Fruit fly (Drosophila melanogaster) whole organism, embryonic: ENCODE measurements around the gene CG5079.

Experiments used
- B-H1 ChIP-seq: fragments of 200-800 bp; sonication (Bioruptor generic); IDR thresholded peaks from 3 replicates; pipeline ENCODE4 v1.3.6; 2022; ENCODE audit warnings: missing biosample characterization, missing genetic modification characterization
- BEAF-32 ChIP-seq: fragments of 200-800 bp; sonication (Bioruptor generic); optimal IDR thresholded peaks from 3 replicates; lab custom pipeline; 2017; ENCODE audit warnings: missing biosample characterization, missing genetic modification characterization, mild to moderate bottlenecking, moderate library complexity, missing genetic modification reagents
- CG10366 ChIP-seq: fragments of 200-800 bp; sonication (Bioruptor generic); IDR thresholded peaks from 2 replicates; pipeline ENCODE4 v1.3.6; 2022; ENCODE audit warnings: missing biosample characterization, missing genetic modification characterization
- CG10979 ChIP-seq: fragments of 200-800 bp; sonication (Bioruptor generic); optimal IDR thresholded peaks from 2 replicates; lab custom pipeline; 2018; ENCODE audit warnings: missing biosample characterization, mild to moderate bottlenecking, missing genetic modification characterization, moderate library complexity
- CG11456 ChIP-seq: fragments of 200-800 bp; sonication (Bioruptor generic); IDR thresholded peaks from 3 replicates; pipeline ENCODE4 v1.3.6; 2022; ENCODE audit warnings: missing biosample characterization, missing genetic modification characterization
- CG12104 ChIP-seq: fragments of 200-800 bp; sonication (Bioruptor generic); optimal IDR thresholded peaks from 3 replicates; lab custom pipeline; 2016; ENCODE audit warnings: missing biosample characterization, missing genetic modification characterization
- CG12236 ChIP-seq: fragments of 200-800 bp; sonication (Bioruptor generic); optimal IDR thresholded peaks from 2 replicates; lab custom pipeline; 2016; ENCODE audit warnings: missing biosample characterization, missing genetic modification characterization
- CG12391 ChIP-seq: fragments of 200-800 bp; sonication (Bioruptor generic); optimal IDR thresholded peaks from 3 replicates; lab custom pipeline; 2018; ENCODE audit warnings: missing biosample characterization, mild to moderate bottlenecking, missing genetic modification characterization, moderate library complexity
- CG14965 ChIP-seq: fragments of 200-800 bp; sonication (Bioruptor generic); optimal IDR thresholded peaks from 2 replicates; lab custom pipeline; 2016; ENCODE audit warnings: missing biosample characterization, missing genetic modification characterization, borderline replicate concordance
- CG16813 ChIP-seq: fragments of 200-800 bp; sonication (Bioruptor generic); IDR thresholded peaks from 3 replicates; pipeline ENCODE4 v1.3.6; 2022; ENCODE audit warnings: missing biosample characterization, missing genetic modification characterization; ENCODE audit not compliant: partially characterized antibody
- CG17361 ChIP-seq: fragments of 200-800 bp; sonication (Bioruptor generic); IDR thresholded peaks from 3 replicates; pipeline ENCODE4 v1.3.6; 2022; ENCODE audit warnings: missing biosample characterization, missing genetic modification characterization
- CG18476 ChIP-seq: fragments of 200-800 bp; sonication (Bioruptor generic); optimal IDR thresholded peaks from 2 replicates; lab custom pipeline; 2016; ENCODE audit warnings: missing biosample characterization, mild to moderate bottlenecking, missing genetic modification characterization
- CG2202 ChIP-seq: fragments of 200-800 bp; sonication (Bioruptor generic); optimal IDR thresholded peaks from 2 replicates; lab custom pipeline; 2018; ENCODE audit warnings: missing biosample characterization, mild to moderate bottlenecking, missing genetic modification characterization
- CG3065 ChIP-seq: fragments of 200-800 bp; sonication (Bioruptor generic); optimal IDR thresholded peaks from 2 replicates; lab custom pipeline; 2016; ENCODE audit warnings: missing biosample characterization, missing genetic modification characterization
- CG34422 ChIP-seq: fragments of 200-800 bp; sonication (Bioruptor generic); IDR thresholded peaks from 3 replicates; pipeline ENCODE4 v1.3.6; 2022; ENCODE audit warnings: missing biosample characterization, missing genetic modification characterization
- CG4404 ChIP-seq: fragments of 200-800 bp; sonication (Bioruptor generic); IDR thresholded peaks from 2 replicates; pipeline ENCODE4 v1.3.6; 2022; ENCODE audit warnings: missing biosample characterization, missing genetic modification characterization
- CG4730 ChIP-seq: fragments of 200-800 bp; sonication (Bioruptor generic); IDR thresholded peaks from 2 replicates; pipeline ENCODE4 v1.3.6; 2022; ENCODE audit warnings: missing biosample characterization, missing genetic modification characterization
- CG6654 ChIP-seq: fragments of 200-800 bp; sonication (Bioruptor generic); optimal IDR thresholded peaks from 2 replicates; lab custom pipeline; 2017; ENCODE audit warnings: missing biosample characterization, mild to moderate bottlenecking, missing genetic modification characterization
- CG8359 ChIP-seq: fragments of 200-800 bp; sonication (Bioruptor generic); optimal IDR thresholded peaks from 2 replicates; lab custom pipeline; 2017; ENCODE audit warnings: missing biosample characterization, mild to moderate bottlenecking, missing genetic modification characterization, borderline replicate concordance
- CG8478 ChIP-seq: fragments of >200 bp; optimal IDR thresholded peaks from 2 replicates; lab custom pipeline; 2018
- CHES-1-like ChIP-seq: fragments of 200-800 bp; sonication (Bioruptor generic); optimal IDR thresholded peaks from 2 replicates; lab custom pipeline; 2016; ENCODE audit warnings: missing biosample characterization, missing genetic modification characterization
- D ChIP-seq, 2 experiments: fragments of 200-800 bp in 1 of 2; fragments of >200 bp in 1 of 2; sonication (Bioruptor generic) in 1 of 2; optimal IDR thresholded peaks; 2 replicates in 1 of 2; 3 replicates in 1 of 2; lab custom pipeline; 2017; ENCODE audit warnings: mild to moderate bottlenecking in 1 of 2, missing biosample characterization in 1 of 2, missing genetic modification characterization in 1 of 2, missing genetic modification reagents in 1 of 2
- Deaf1 ChIP-seq: fragments of 200-800 bp; optimal IDR thresholded peaks from 3 replicates; lab custom pipeline; 2019; ENCODE audit warnings: missing biosample characterization, mild to moderate bottlenecking, missing genetic modification characterization, moderate library complexity
- Dip3 ChIP-seq: fragments of 200-800 bp; sonication (Bioruptor generic); optimal IDR thresholded peaks from 3 replicates; lab custom pipeline; 2016; ENCODE audit warnings: missing biosample characterization, missing genetic modification characterization
- Doc3 ChIP-seq: fragments of 200-800 bp; sonication (Bioruptor generic); IDR thresholded peaks from 3 replicates; pipeline ENCODE4 v1.3.6; 2022; ENCODE audit warnings: missing biosample characterization, missing genetic modification characterization; ENCODE audit not compliant: partially characterized antibody
- Dp ChIP-seq: fragments of 200-800 bp; sonication (Bioruptor generic); optimal IDR thresholded peaks from 2 replicates; lab custom pipeline; 2018; ENCODE audit warnings: missing biosample characterization, mild to moderate bottlenecking, missing genetic modification characterization, moderate library complexity
- E2f2 ChIP-seq: fragments of 200-800 bp; sonication (Bioruptor generic); IDR thresholded peaks from 2 replicates; pipeline ENCODE4 v1.3.6; 2022; ENCODE audit warnings: missing biosample characterization, missing genetic modification characterization
- Jarid2 ChIP-seq: fragments of 200-800 bp; sonication (Bioruptor generic); optimal IDR thresholded peaks from 3 replicates; lab custom pipeline; 2017; ENCODE audit warnings: mild to moderate bottlenecking, missing biosample characterization, missing genetic modification reagents, missing genetic modification characterization
- Lhr ChIP-seq: fragments of 200-800 bp; sonication (Bioruptor generic); optimal IDR thresholded peaks from 3 replicates; lab custom pipeline; 2017; ENCODE audit warnings: mild to moderate bottlenecking, missing biosample characterization, missing genetic modification reagents, missing genetic modification characterization
- MBD-R2 ChIP-seq: fragments of 200-800 bp; sonication (Bioruptor generic); IDR thresholded peaks from 2 replicates; pipeline ENCODE4 v1.3.6; 2022; ENCODE audit warnings: missing biosample characterization, missing genetic modification characterization
- Nf-YC ChIP-seq: fragments of 200-800 bp; optimal IDR thresholded peaks from 3 replicates; lab custom pipeline; 2019; ENCODE audit warnings: missing biosample characterization, mild to moderate bottlenecking, missing genetic modification characterization, moderate library complexity
- Oli ChIP-seq: fragments of 200-800 bp; sonication (Bioruptor generic); optimal IDR thresholded peaks from 2 replicates; lab custom pipeline; 2018; ENCODE audit warnings: missing biosample characterization, mild to moderate bottlenecking, missing genetic modification characterization, moderate library complexity
- Sox100B ChIP-seq: fragments of 200-800 bp; sonication (Bioruptor generic); optimal IDR thresholded peaks from 3 replicates; lab custom pipeline; 2018; ENCODE audit warnings: missing biosample characterization, mild to moderate bottlenecking, missing genetic modification characterization
- Spps ChIP-seq: fragments of 200-800 bp; sonication (Bioruptor generic); optimal IDR thresholded peaks from 2 replicates; lab custom pipeline; 2018; ENCODE audit warnings: missing biosample characterization, mild to moderate bottlenecking, missing genetic modification characterization
- Usf ChIP-seq: fragments of 200-800 bp; sonication (Bioruptor generic); optimal IDR thresholded peaks from 2 replicates; lab custom pipeline; 2017; ENCODE audit warnings: missing genotype, missing biosample characterization, missing genetic modification characterization
- aop ChIP-seq: fragments of 200-800 bp; sonication (Bioruptor generic); IDR thresholded peaks from 2 replicates; pipeline ENCODE4 v1.3.6; 2022; ENCODE audit warnings: missing biosample characterization, missing genetic modification characterization
- da ChIP-seq: fragments of 200-800 bp; sonication (Bioruptor generic); optimal IDR thresholded peaks from 2 replicates; lab custom pipeline; 2016; ENCODE audit warnings: missing biosample characterization, missing genetic modification characterization
- ems ChIP-seq: fragments of 200-800 bp; sonication (Bioruptor generic); optimal IDR thresholded peaks from 3 replicates; lab custom pipeline; 2016; ENCODE audit warnings: missing biosample characterization, missing genetic modification characterization
- eyg ChIP-seq: fragments of 200-800 bp; sonication (Bioruptor generic); optimal IDR thresholded peaks from 3 replicates; lab custom pipeline; 2016; ENCODE audit warnings: missing biosample characterization, missing genetic modification characterization
- fd96Cb ChIP-seq: fragments of 200-800 bp; sonication (Bioruptor generic); optimal IDR thresholded peaks from 2 replicates; lab custom pipeline; 2018; ENCODE audit warnings: missing biosample characterization, mild to moderate bottlenecking, missing genetic modification characterization, moderate library complexity
- fu2 ChIP-seq: fragments of 200-800 bp; sonication (Bioruptor generic); optimal IDR thresholded peaks from 2 replicates; lab custom pipeline; 2016; ENCODE audit warnings: missing biosample characterization, missing genetic modification characterization
- jigr1 ChIP-seq: fragments of 200-800 bp; sonication (Bioruptor generic); IDR thresholded peaks from 3 replicates; pipeline ENCODE4 v1.3.6; 2022; ENCODE audit warnings: missing biosample characterization, missing genetic modification characterization
- kah ChIP-seq: fragments of 200-800 bp; sonication (Bioruptor generic); optimal IDR thresholded peaks from 2 replicates; lab custom pipeline; 2018; ENCODE audit warnings: missing biosample characterization, mild to moderate bottlenecking, missing genetic modification characterization
- run ChIP-seq: fragments of 200-800 bp; sonication (Bioruptor generic); optimal IDR thresholded peaks from 3 replicates; lab custom pipeline; 2018; ENCODE audit warnings: missing biosample characterization, mild to moderate bottlenecking, missing genetic modification characterization
- sens-2 ChIP-seq: fragments of 200-800 bp; sonication (Bioruptor generic); IDR thresholded peaks from 2 replicates; pipeline ENCODE4 v1.3.6; 2022; ENCODE audit warnings: missing biosample characterization, missing genetic modification characterization
- slbo ChIP-seq: fragments of 200-800 bp; sonication (Bioruptor generic); IDR thresholded peaks from 2 replicates; pipeline ENCODE4 v1.3.6; 2022; ENCODE audit warnings: missing biosample characterization, missing genetic modification characterization
- so ChIP-seq: fragments of 200-800 bp; sonication (Bioruptor generic); IDR thresholded peaks from 3 replicates; pipeline ENCODE4 v1.3.6; 2022; ENCODE audit warnings: missing biosample characterization, missing genetic modification characterization
- trh ChIP-seq: fragments of 200-800 bp; sonication (Bioruptor generic); optimal IDR thresholded peaks from 2 replicates; lab custom pipeline; 2016; ENCODE audit warnings: missing biosample characterization, missing genetic modification characterization
- z ChIP-seq: fragments of 200-800 bp; sonication (Bioruptor generic); IDR thresholded peaks from 3 replicates; pipeline ENCODE4 v1.3.6; 2022; ENCODE audit warnings: missing biosample characterization, missing genetic modification characterization

CG5079 gene

DNA sequence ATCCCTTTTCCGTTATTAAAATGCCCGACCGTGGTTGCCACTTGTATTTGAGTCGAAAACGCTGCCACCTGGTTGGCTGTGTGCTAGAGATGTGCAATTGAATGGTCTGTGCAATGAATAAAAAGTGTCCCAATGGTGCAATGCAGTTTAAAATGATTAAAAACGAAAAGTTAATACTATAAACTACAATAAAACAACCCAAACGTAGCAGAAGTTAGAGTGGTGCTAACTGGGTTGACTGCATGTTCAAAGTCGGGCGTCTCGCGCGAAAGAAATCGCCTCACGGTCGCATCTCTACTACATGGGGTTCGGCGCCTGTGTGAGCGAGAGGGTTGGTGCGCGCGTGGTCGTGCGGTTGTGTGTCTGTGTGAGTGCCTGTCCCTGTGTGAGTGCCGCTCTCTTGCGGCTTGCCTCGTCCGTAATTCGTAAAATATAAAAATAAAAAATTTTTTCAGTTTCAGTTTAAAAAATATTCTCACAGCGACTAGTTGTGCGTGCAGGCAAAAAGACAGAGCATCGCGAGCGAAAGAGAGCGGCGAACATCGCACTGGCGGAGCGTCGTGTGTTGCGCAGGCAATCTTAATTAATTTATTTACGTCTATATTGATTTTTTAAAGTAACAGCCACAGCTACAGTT, 33.5 kb downstream of the CG5079 start (continued):
- peak; percentile 93 for TF ChIP-seq ems (GFP tag; lab: Kevin White, UChicago)
- peak; percentile 91 for TF ChIP-seq da (GFP tag; lab: Kevin White, UChicago)
- peak; percentile 88 for TF ChIP-seq CG12104 (GFP tag; lab: Kevin White, UChicago)
- TF ChIP-seq CG6654 (GFP tag; lab: Kevin White, UChicago) = peak; percentile 28
- peak; percentile 55; the same call in 1 of the 2 replicates for TF ChIP-seq aop
- peak; percentile 87 for TF ChIP-seq CG10979 (tag; lab: Kevin White, UChicago)
- peak; percentile 75 for TF ChIP-seq Jarid2 (GFP tag; lab: Kevin White, UChicago)
- TF ChIP-seq Oli (tag; lab: Kevin White, UChicago) = peak; percentile 87
- TF ChIP-seq CG4730 (GFP tag; lab: Robert Waterston, UW) = peak; percentile 84
- peak; percentile 96 for TF ChIP-seq slbo (GFP tag; lab: Robert Waterston, UW)
- peak; percentile 74 for TF ChIP-seq CG18476 (GFP tag; lab: Kevin White, UChicago)
- TF ChIP-seq E2f2 (GFP tag; lab: Robert Waterston, UW) = peak; percentile 95
- peak; percentile 96 for TF ChIP-seq fu2 (GFP tag; lab: Kevin White, UChicago)
- peak; percentile 95 for TF ChIP-seq CG12391 (tag; lab: Kevin White, UChicago)
- peak; percentile 81 for TF ChIP-seq Sox100B (GFP tag; lab: Kevin White, UChicago)
- TF ChIP-seq Spps (tag; lab: Kevin White, UChicago) = peak; percentile 65
- peak; percentile 91 for TF ChIP-seq CG11456
- peak; percentile 82 for TF ChIP-seq fd96Cb
- peak; percentile 89 for TF ChIP-seq Deaf1 (tag; lab: Kevin White, UChicago)
- TF ChIP-seq Lhr = peak; percentile 93
- peak; percentile 81 for TF ChIP-seq CG14965 (GFP tag; lab: Kevin White, UChicago)
- peak; percentile 89 for TF ChIP-seq so
- 0 out of 3 replicates have a peak, but pooled peaks have one; percentile 37 for TF ChIP-seq z
- peak; percentile 77 for TF ChIP-seq run (tag; lab: Kevin White, UChicago)
- TF ChIP-seq Usf (GFP tag; lab: Kevin White, UChicago) = peak; percentile 89
- peak; percentile 72; the same call in 2 of the 3 replicates for TF ChIP-seq B-H1 (GFP tag; lab: Robert Waterston, UW)
- peak; percentile 96 for TF ChIP-seq Doc3
- TF ChIP-seq CG8359 (GFP tag; lab: Kevin White, UChicago) = peak; percentile 31
- peak; percentile 94 for TF ChIP-seq eyg
- peak; percentile 84 for TF ChIP-seq MBD-R2
- peak; percentile 94 for TF ChIP-seq CG10366 (GFP tag; lab: Robert Waterston, UW)
- peak; percentile 80 for TF ChIP-seq sens-2
- peak; percentile 92 for TF ChIP-seq Dp (GFP tag; lab: Kevin White, UChicago)
- TF ChIP-seq CG8478 (lab: Kevin White, UChicago) = peak; percentile 91
- TF ChIP-seq CG2202 (tag; lab: Kevin White, UChicago) = peak; percentile 78
- TF ChIP-seq CG12236 (GFP tag; lab: Kevin White, UChicago) = peak; percentile 92
- TF ChIP-seq CG34422 (GFP tag; lab: Robert Waterston, UW) = peak; percentile 91
- peak; percentile 92 for TF ChIP-seq CG17361
- TF ChIP-seq jigr1 (GFP tag; lab: Robert Waterston, UW) = peak; percentile 83; the same call in 2 of the 3 replicates
- TF ChIP-seq CG4404 (GFP tag; lab: Robert Waterston, UW) = peak; percentile 95
- peak; percentile 86 for TF ChIP-seq Nf-YC
- no peak for TF ChIP-seq D (optimal IDR thresholded peaks at IDR 0.05; lab: Kevin White, UChicago)
- TF ChIP-seq D (GFP tag; optimal IDR thresholded peaks at IDR 0.05; lab: Kevin White, UChicago) = peak; percentile 86
- TF ChIP-seq BEAF-32 (GFP tag; lab: Kevin White, UChicago) = peak; percentile 97
- peak; percentile 93 for TF ChIP-seq CG16813 (GFP tag; lab: Robert Waterston, UW)
- TF ChIP-seq CG3065 = peak; percentile 88
- peak; percentile 97 for TF ChIP-seq CHES-1-like (GFP tag; lab: Kevin White, UChicago)
- peak; percentile 54 for TF ChIP-seq kah
- TF ChIP-seq Dip3 = peak; percentile 95
- peak; percentile 79 for TF ChIP-seq trh (GFP tag; lab: Kevin White, UChicago)
